Worm (Caenorhabditis elegans): ENCODE measurements around the gene imb-2.
A peak's percentile ranks its signal among the peaks of the same experiment; 100 is the strongest.

DNA sequence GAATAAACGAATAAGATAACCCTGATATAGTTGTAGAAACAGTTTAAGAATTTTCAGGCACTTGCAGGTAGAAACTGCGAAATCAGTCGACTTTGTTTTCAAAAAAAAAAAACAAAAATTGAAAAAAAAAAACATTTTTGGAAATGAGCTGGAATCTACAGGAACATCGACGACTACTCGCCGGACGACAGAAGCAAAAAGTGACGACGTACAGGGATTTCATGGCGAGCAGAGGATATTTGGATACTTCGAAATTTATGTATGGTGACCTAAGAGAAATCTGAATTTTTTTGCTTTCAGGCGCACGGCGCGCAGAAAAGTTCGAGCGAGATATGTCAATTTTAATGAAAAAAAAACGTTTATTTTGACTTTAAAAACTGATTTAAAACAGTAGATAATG, 35.6 kb downstream of the imb-2 start:
- peak; percentile 87 for TF ChIP-seq ama-1 (optimal IDR thresholded peaks at IDR 0.05)
- no peak for TF ChIP-seq nhr-28 (tag; optimal IDR thresholded peaks at IDR 0.05)
- no peak for TF ChIP-seq tbx-2 (tag; optimal IDR thresholded peaks at IDR 0.05)
- no peak for TF ChIP-seq fkh-10 (GFP tag; optimal IDR thresholded peaks at IDR 0.05)
- TF ChIP-seq nhr-237 (tag; optimal IDR thresholded peaks at IDR 0.05) = no peak
- no peak for TF ChIP-seq pha-4 (tag; optimal IDR thresholded peaks at IDR 0.05)
- TF ChIP-seq nhr-12 (tag; optimal IDR thresholded peaks at IDR 0.05) = no peak
- no peak for TF ChIP-seq elt-3 (tag; optimal IDR thresholded peaks at IDR 0.05)
- no peak for TF ChIP-seq ceh-82 (tag; optimal IDR thresholded peaks at IDR 0.05)
- no peak for TF ChIP-seq lin-39 (tag; optimal IDR thresholded peaks at IDR 0.05)
- TF ChIP-seq nhr-11 (tag; optimal IDR thresholded peaks at IDR 0.05) = no peak

All from whole organism, L3 larva.